Worm (Caenorhabditis elegans): ENCODE results near the gene ceh-24.
A peak's percentile ranks its signal among the peaks of the same experiment; 100 is the strongest.

Gene ceh-24

DNA sequence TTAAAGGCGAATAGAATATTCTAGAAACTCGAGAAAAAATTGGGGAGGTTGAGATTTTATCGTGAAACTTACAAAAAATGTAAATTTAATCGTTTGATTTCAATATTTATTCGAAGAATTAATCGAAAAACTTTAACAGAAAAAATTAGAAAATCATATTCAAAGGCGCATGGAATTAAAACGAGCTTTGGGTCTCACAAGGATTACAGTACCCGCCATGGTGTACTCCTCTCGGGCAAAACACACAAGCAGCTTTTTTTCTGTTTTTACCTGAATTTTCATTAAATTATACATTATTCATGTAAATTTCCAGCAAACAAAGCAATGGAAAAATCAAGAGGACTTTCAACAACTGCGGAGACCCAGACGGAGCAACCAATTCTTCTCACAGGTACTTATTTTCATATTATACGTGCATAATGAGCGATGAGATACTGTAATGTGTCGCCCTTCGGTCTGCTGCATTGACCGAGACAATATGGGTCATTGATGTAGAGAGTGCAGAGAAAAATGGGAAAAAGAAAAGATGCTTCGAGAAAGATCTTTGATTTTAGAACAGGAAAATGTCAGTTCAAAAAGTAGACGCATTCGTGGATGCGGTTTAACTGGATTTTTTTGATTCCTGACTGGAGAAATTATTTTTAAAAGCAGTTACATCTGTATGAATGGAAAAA is 25.7 kb upstream of the ceh-24 start, which contains the start of the genes F53C11.4 and F53C11.5 (continued):
- TF ChIP-seq nhr-19 (GFP tag; conservative IDR thresholded peaks at IDR 0.05), result no peak; the same call in 1 of the 2 replicates
- TF ChIP-seq elt-2 (tag; optimal IDR thresholded peaks at IDR 0.05), result peak; percentile 20
- peak; percentile 49 for TF ChIP-seq nhr-20 (tag; optimal IDR thresholded peaks at IDR 0.05)
- no peak for TF ChIP-seq hlh-17 (GFP tag; optimal IDR thresholded peaks at IDR 0.05; ENCODE audit: borderline replicate concordance)
- no peak for TF ChIP-seq swsn-7 (tag; optimal IDR thresholded peaks at IDR 0.05)
- TF ChIP-seq lsy-2 (tag; optimal IDR thresholded peaks at IDR 0.05), result peak; percentile 53 to 81
- TF ChIP-seq efl-3 (GFP tag; optimal IDR thresholded peaks at IDR 0.05), result no peak
- TF ChIP-seq sptf-1 (tag; optimal IDR thresholded peaks at IDR 0.05), result no peak
- TF ChIP-seq C04F5.9 (tag; optimal IDR thresholded peaks at IDR 0.05), result no peak
- TF ChIP-seq pax-3 (tag; optimal IDR thresholded peaks at IDR 0.05), result no peak
- TF ChIP-seq ztf-4 (tag; optimal IDR thresholded peaks at IDR 0.05), result no peak
- TF ChIP-seq nhr-84 (tag; optimal IDR thresholded peaks at IDR 0.05), result no peak
- no peak for TF ChIP-seq fos-1 (tag; optimal IDR thresholded peaks at IDR 0.05)
- no peak for TF ChIP-seq fkh-8 (tag; optimal IDR thresholded peaks at IDR 0.05)
- TF ChIP-seq nhr-71 (tag; optimal IDR thresholded peaks at IDR 0.05), result no peak
- TF ChIP-seq lir-3 (tag; optimal IDR thresholded peaks at IDR 0.05; ENCODE audit: poor library complexity), result peak; percentile 15
- TF ChIP-seq unc-62 (GFP tag; optimal IDR thresholded peaks at IDR 0.05), result no peak
- no peak for TF ChIP-seq xbp-1 (tag; optimal IDR thresholded peaks at IDR 0.05)
- TF ChIP-seq mab-9 (GFP tag; IDR thresholded peaks at IDR 0.05), result no peak
- no peak for TF ChIP-seq egl-13 (tag; optimal IDR thresholded peaks at IDR 0.05)
- peak in 1 of 2 experiments; percentile 39 for TF ChIP-seq lin-35 (GFP tag; optimal IDR thresholded peaks at IDR 0.05)
- TF ChIP-seq isw-1 (GFP tag; IDR thresholded peaks at IDR 0.05), result no peak
- no peak for TF ChIP-seq hlh-4 (tag; optimal IDR thresholded peaks at IDR 0.05)
- TF ChIP-seq lin-39 (tag; optimal IDR thresholded peaks at IDR 0.05), result no peak
- TF ChIP-seq mdl-1 (tag; optimal IDR thresholded peaks at IDR 0.05), result peak in 1 of 2 experiments; percentile 39
- no peak for TF ChIP-seq ama-1 (optimal IDR thresholded peaks at IDR 0.05)
- no peak for TF ChIP-seq irx-1 (tag; optimal IDR thresholded peaks at IDR 0.05)
- peak; percentile 34 for TF ChIP-seq rnt-1 (tag; optimal IDR thresholded peaks at IDR 0.05)
- TF ChIP-seq Y116A8C.19 (tag; optimal IDR thresholded peaks at IDR 0.05; ENCODE audit: borderline replicate concordance), result no peak
- no peak for TF ChIP-seq pag-3 (tag; optimal IDR thresholded peaks at IDR 0.05; ENCODE audit: borderline replicate concordance, insufficient read depth)
- no peak for TF ChIP-seq ceh-88 (GFP tag; IDR thresholded peaks at IDR 0.05)
- no peak for TF ChIP-seq ceh-63 (GFP tag; optimal IDR thresholded peaks at IDR 0.05)
- TF ChIP-seq mep-1 (tag; optimal IDR thresholded peaks at IDR 0.05), result peak; percentile 67
- peak; percentile 63 for TF ChIP-seq blmp-1 (tag; optimal IDR thresholded peaks at IDR 0.05)
- no peak for TF ChIP-seq nhr-77 (tag; optimal IDR thresholded peaks at IDR 0.05)
- no peak for TF ChIP-seq sup-37 (GFP tag; optimal IDR thresholded peaks at IDR 0.05)
- no peak for TF ChIP-seq unc-130 (tag; optimal IDR thresholded peaks at IDR 0.05)
- peak; percentile 2 for TF ChIP-seq unc-86 (tag; optimal IDR thresholded peaks at IDR 0.05)
- TF ChIP-seq ceh-82 (tag; optimal IDR thresholded peaks at IDR 0.05), result no peak
- no peak for TF ChIP-seq lin-15B (tag; optimal IDR thresholded peaks at IDR 0.05)
- peak; percentile 30 for TF ChIP-seq jun-1 (tag; optimal IDR thresholded peaks at IDR 0.05)
- no peak for TF ChIP-seq nhr-28 (tag; optimal IDR thresholded peaks at IDR 0.05)
- no peak for TF ChIP-seq grh-1 (GFP tag; IDR thresholded peaks at IDR 0.05)
- no peak for TF ChIP-seq egl-27 (tag; optimal IDR thresholded peaks at IDR 0.05)
- no peak for TF ChIP-seq vab-15 (tag; optimal IDR thresholded peaks at IDR 0.05)
- TF ChIP-seq unc-98 (GFP tag; IDR thresholded peaks at IDR 0.05), result no peak
- no peak for TF ChIP-seq ces-1 (GFP tag; optimal IDR thresholded peaks at IDR 0.05)
- no peak for TF ChIP-seq nhr-12 (tag; optimal IDR thresholded peaks at IDR 0.05)
- no peak for TF ChIP-seq F16B12.6 (tag; optimal IDR thresholded peaks at IDR 0.05)
- peak in 2 of 6 experiments; percentile 31 to 40 for TF ChIP-seq elt-3 (tag; optimal IDR thresholded peaks at IDR 0.05)
- TF ChIP-seq nhr-237 (tag; optimal IDR thresholded peaks at IDR 0.05), result no peak
- no peak for TF ChIP-seq C34B4.2 (tag; optimal IDR thresholded peaks at IDR 0.05)
